Worm (Caenorhabditis elegans) whole organism, L1 larva: ENCODE data around the gene lido-13.

ENCODE experiments used
- Y116A8C.19 ChIP-seq: sonication (generic microtip); optimal IDR thresholded peaks from 2 replicates; lab custom pipeline; 2016; ENCODE audit warnings: missing compliant biosample characterization, missing genetic modification characterization, borderline replicate concordance
- aha-1 ChIP-seq: fragments of 150-350 bp; optimal IDR thresholded peaks from 2 replicates; lab custom pipeline; 2014; ENCODE audit warnings: missing biosample characterization, missing genetic modification characterization
- aly-2 ChIP-seq: fragments of 150-350 bp; optimal IDR thresholded peaks from 2 replicates; lab custom pipeline; 2014; ENCODE audit warnings: missing biosample characterization, missing genetic modification characterization
- ama-1 ChIP-seq: fragments of 150-350 bp; optimal IDR thresholded peaks from 2 replicates; lab custom pipeline; 2014
- ceh-63 ChIP-seq: fragments of 200-800 bp; sonication (Bioruptor generic); optimal IDR thresholded peaks from 2 replicates; lab custom pipeline; 2018; ENCODE audit warnings: mild to moderate bottlenecking, missing genetic modification characterization, missing compliant biosample characterization
- ceh-82 ChIP-seq, 3 experiments: fragments of 150-350 bp in 1 of 3; sonication (generic microtip) in 2 of 3; optimal IDR thresholded peaks; 2 replicates each; lab custom pipeline; 2014 to 2017; ENCODE audit warnings: missing biosample characterization in 3 of 3, missing genetic modification characterization in 3 of 3
- dpl-1 ChIP-seq, 3 experiments: fragments of 150-350 bp in 2 of 3; sonication (generic microtip) in 1 of 3; optimal IDR thresholded peaks; 2 replicates each; lab custom pipeline; 2014 to 2017; ENCODE audit warnings: missing biosample characterization in 3 of 3, missing genetic modification characterization in 3 of 3, missing genetic modification reagents in 3 of 3
- dsc-1 ChIP-seq: sonication (generic microtip); optimal IDR thresholded peaks from 2 replicates; lab custom pipeline; 2016; ENCODE audit warnings: mild to moderate bottlenecking, missing genetic modification characterization, missing compliant biosample characterization
- efl-1 ChIP-seq, 4 experiments: fragments of 150-350 bp; optimal IDR thresholded peaks in 3 of 4; peaks in 1 of 4; 1 replicate in 1 of 4; 2 replicates in 3 of 4; lab custom pipeline; 2014; ENCODE audit warnings: missing biosample characterization in 2 of 4, missing genetic modification characterization in 2 of 4, missing genetic modification reagents in 2 of 4
- egl-13 ChIP-seq: sonication (generic microtip); optimal IDR thresholded peaks from 2 replicates; lab custom pipeline; 2016; ENCODE audit warnings: missing genotype, missing genetic modification reagents, missing genetic modification characterization, missing compliant biosample characterization
- ets-5 ChIP-seq: fragments of 200-800 bp; sonication (Bioruptor generic); IDR thresholded peaks from 2 replicates; pipeline ENCODE4 v1.3.6; 2022; ENCODE audit warnings: missing genetic modification characterization, missing compliant biosample characterization
- fkh-4 ChIP-seq: sonication (generic microtip); optimal IDR thresholded peaks from 2 replicates; lab custom pipeline; 2016; ENCODE audit warnings: missing compliant biosample characterization, missing genetic modification characterization, borderline replicate concordance
- fkh-8 ChIP-seq: sonication (generic microtip); optimal IDR thresholded peaks from 2 replicates; lab custom pipeline; 2016; ENCODE audit warnings: mild to moderate bottlenecking, missing genetic modification characterization, missing compliant biosample characterization
- hpl-2 ChIP-seq: fragments of 150-350 bp; optimal IDR thresholded peaks from 2 replicates; lab custom pipeline; 2014; ENCODE audit warnings: missing biosample characterization, missing genetic modification reagents, missing genetic modification characterization
- lin-13 ChIP-seq: fragments of 150-350 bp; optimal IDR thresholded peaks from 2 replicates; lab custom pipeline; 2014; ENCODE audit warnings: missing biosample characterization, missing genetic modification reagents, missing genetic modification characterization
- lin-14 ChIP-seq: fragments of 200-800 bp; sonication (Bioruptor generic); optimal IDR thresholded peaks from 2 replicates; lab custom pipeline; 2018; ENCODE audit warnings: mild to moderate bottlenecking, missing genetic modification characterization, moderate library complexity, missing compliant biosample characterization
- lin-15B ChIP-seq: fragments of 150-350 bp; sonication (generic microtip); optimal IDR thresholded peaks from 3 replicates; lab custom pipeline; 2014; ENCODE audit warnings: missing biosample characterization, missing genetic modification characterization
- lsy-2 ChIP-seq, 2 experiments: fragments of 150-350 bp; optimal IDR thresholded peaks; 2 replicates each; lab custom pipeline; 2014; ENCODE audit warnings: missing biosample characterization in 2 of 2, missing genetic modification characterization in 2 of 2
- nhr-12 ChIP-seq: sonication (generic microtip); optimal IDR thresholded peaks from 2 replicates; lab custom pipeline; 2017; ENCODE audit warnings: missing biosample characterization, missing genetic modification characterization
- nhr-19 ChIP-seq: fragments of 200-800 bp; sonication (Bioruptor generic); conservative IDR thresholded peaks from 2 replicates; pipeline ENCODE4 v1.3.6; 2022; ENCODE audit warnings: missing genetic modification characterization, missing compliant biosample characterization
- nhr-28 ChIP-seq: fragments of 150-350 bp; optimal IDR thresholded peaks from 2 replicates; lab custom pipeline; 2014; ENCODE audit warnings: missing biosample characterization, missing genetic modification characterization
- nhr-71 ChIP-seq: sonication (generic microtip); optimal IDR thresholded peaks from 2 replicates; lab custom pipeline; 2016; ENCODE audit warnings: mild to moderate bottlenecking, missing genetic modification characterization, moderate library complexity, missing compliant biosample characterization
- nhr-77 ChIP-seq: fragments of 150-350 bp; optimal IDR thresholded peaks from 2 replicates; lab custom pipeline; 2014; ENCODE audit warnings: missing biosample characterization, missing genetic modification characterization
- nhr-85 ChIP-seq: sonication (generic microtip); peaks from one replicate; lab custom pipeline; 2016; ENCODE audit warnings: missing genetic modification characterization, inconsistent platforms, missing compliant biosample characterization
- nhr-90 ChIP-seq: sonication (generic microtip); optimal IDR thresholded peaks from 2 replicates; lab custom pipeline; 2016; ENCODE audit warnings: mild to moderate bottlenecking, missing genetic modification characterization, missing compliant biosample characterization; ENCODE audit not compliant: poor library complexity
- sptf-1 ChIP-seq: fragments of 150-350 bp; optimal IDR thresholded peaks from 2 replicates; lab custom pipeline; 2014; ENCODE audit warnings: missing biosample characterization, missing genetic modification characterization
- swsn-7 ChIP-seq: sonication (generic microtip); optimal IDR thresholded peaks from 2 replicates; lab custom pipeline; 2016; ENCODE audit warnings: missing genetic modification characterization, missing compliant biosample characterization
- tlp-1 ChIP-seq: fragments of 150-350 bp; optimal IDR thresholded peaks from 2 replicates; lab custom pipeline; 2014; ENCODE audit warnings: missing biosample characterization, missing genetic modification characterization
- unc-130 ChIP-seq: fragments of 150-350 bp; optimal IDR thresholded peaks from 2 replicates; lab custom pipeline; 2017; ENCODE audit warnings: missing biosample characterization, missing genetic modification characterization, inconsistent platforms
- unc-62 ChIP-seq: fragments of 150-350 bp; optimal IDR thresholded peaks from 2 replicates; lab custom pipeline; 2014; ENCODE audit warnings: missing biosample characterization, missing genetic modification reagents, missing genetic modification characterization
- vab-15 ChIP-seq: sonication (generic microtip); optimal IDR thresholded peaks from 2 replicates; lab custom pipeline; 2017; ENCODE audit warnings: missing genotype, mild to moderate bottlenecking, missing genetic modification characterization, missing compliant biosample characterization
- xbp-1 ChIP-seq: sonication (generic microtip); optimal IDR thresholded peaks from 2 replicates; lab custom pipeline; 2016; ENCODE audit warnings: missing genetic modification characterization, missing compliant biosample characterization
- zag-1 ChIP-seq: fragments of 150-350 bp; optimal IDR thresholded peaks from 2 replicates; lab custom pipeline; 2014; ENCODE audit warnings: missing biosample characterization, missing genetic modification characterization
- ztf-11 ChIP-seq, 2 experiments: sonication (generic microtip); optimal IDR thresholded peaks; 2 replicates each; lab custom pipeline; 2016 to 2017; ENCODE audit warnings: missing genetic modification characterization in 2 of 2, missing biosample characterization in 1 of 2, missing compliant biosample characterization in 1 of 2
- ztf-4 ChIP-seq: fragments of 150-350 bp; optimal IDR thresholded peaks from 2 replicates; lab custom pipeline; 2014; ENCODE audit warnings: missing biosample characterization, missing genetic modification characterization

The lido-13 gene

DNA sequence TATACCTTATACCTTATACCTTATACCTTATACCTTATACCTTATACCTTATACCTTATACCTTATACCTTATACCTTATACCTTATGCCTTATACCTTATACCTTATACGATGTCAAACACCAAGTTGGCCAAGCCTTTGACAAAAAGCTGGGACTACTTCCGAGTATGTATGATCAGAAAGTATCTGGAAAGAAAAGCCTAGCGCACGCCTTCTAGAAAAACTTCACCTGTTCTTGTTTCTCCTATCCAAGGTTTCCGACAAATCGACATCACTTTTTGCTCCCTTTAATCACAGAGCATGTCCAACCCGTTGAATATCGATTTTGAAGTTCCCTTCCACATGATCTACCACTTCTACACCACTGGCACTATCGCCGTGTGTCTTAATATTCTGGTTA lies 5.7 kb downstream of the lido-13 start, which contains the start of gene sri-28:
TSS of gene sri-28 (plus strand) at position 301 of the 400 bp plus-strand sequence.
- no peak for TF ChIP-seq hpl-2 (GFP tag; lab: Kevin White, UChicago)
- TF ChIP-seq unc-62 (GFP tag; lab: Kevin White, UChicago), result no peak
- no peak for TF ChIP-seq ztf-11 (tag; optimal IDR thresholded peaks at IDR 0.05; lab: Kevin White, UChicago)
- no peak for TF ChIP-seq lin-15B (tag; lab: Kevin White, UChicago)
- TF ChIP-seq sptf-1 (tag; lab: Kevin White, UChicago), result no peak
- no peak for TF ChIP-seq fkh-8 (tag; lab: Kevin White, UChicago)
- no peak for TF ChIP-seq nhr-12 (tag; lab: Kevin White, UChicago)
- TF ChIP-seq egl-13 (tag; lab: Kevin White, UChicago), result no peak
- TF ChIP-seq nhr-19 (GFP tag; lab: Robert Waterston, UW), result no peak
- TF ChIP-seq vab-15 (tag; lab: Kevin White, UChicago), result no peak
- TF ChIP-seq nhr-90 (tag; lab: Kevin White, UChicago), result no peak
- TF ChIP-seq nhr-28, result no peak
- no peak for TF ChIP-seq ama-1 (lab: Kevin White, UChicago)

DNA sequence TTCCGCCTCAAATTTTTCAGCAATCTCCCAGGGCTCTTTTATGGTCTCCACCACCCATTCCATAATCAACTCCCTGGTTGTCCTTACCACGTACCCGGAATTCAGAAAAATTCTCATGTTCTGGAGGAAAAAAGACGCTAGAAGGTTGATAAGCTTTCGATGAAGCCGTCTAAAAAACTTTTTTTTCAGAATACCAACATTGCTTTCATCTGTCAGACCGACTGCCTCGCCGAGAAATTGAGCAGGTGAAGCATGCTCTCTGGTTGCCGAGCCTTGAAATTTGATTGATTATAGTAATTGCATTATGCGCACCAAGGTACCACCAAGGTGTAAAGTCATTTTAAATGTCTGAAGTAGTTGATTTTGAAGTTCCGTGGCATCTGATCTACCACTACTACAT lies 8.2 kb downstream of the lido-13 start, which contains the start of gene sri-30:
TSS of gene sri-30 (plus strand) at position 301 of the 400 bp plus-strand sequence.
- TF ChIP-seq tlp-1 (tag; lab: Kevin White, UChicago) (no peak), xbp-1 (tag; lab: Kevin White, UChicago) (no peak), nhr-19 (GFP tag; lab: Robert Waterston, UW) (no peak), aha-1 (tag; lab: Kevin White, UChicago) (no peak), dpl-1 (GFP tag; optimal IDR thresholded peaks at IDR 0.05; lab: Kevin White, UChicago) (no peak), dsc-1 (tag; lab: Kevin White, UChicago) (no peak), unc-62 (GFP tag; lab: Kevin White, UChicago) (no peak), nhr-85 (tag; lab: Kevin White, UChicago) (no peak), unc-130 (tag; lab: Kevin White, UChicago) (no peak), lin-15B (tag; lab: Kevin White, UChicago) (no peak), ets-5 (no peak), swsn-7 (tag; lab: Kevin White, UChicago) (no peak), fkh-4 (tag; lab: Kevin White, UChicago) (no peak), ceh-82 (tag; optimal IDR thresholded peaks at IDR 0.05; lab: Kevin White, UChicago) (no peak), lin-13 (GFP tag; lab: Kevin White, UChicago) (no peak), Y116A8C.19 (tag; lab: Kevin White, UChicago) (no peak), nhr-77 (tag; lab: Kevin White, UChicago) (no peak), aly-2 (tag; lab: Kevin White, UChicago) (no peak), lin-14 (GFP tag; lab: Kevin White, UChicago) (no peak), lsy-2 (tag; optimal IDR thresholded peaks at IDR 0.05; lab: Kevin White, UChicago) (no peak)

DNA sequence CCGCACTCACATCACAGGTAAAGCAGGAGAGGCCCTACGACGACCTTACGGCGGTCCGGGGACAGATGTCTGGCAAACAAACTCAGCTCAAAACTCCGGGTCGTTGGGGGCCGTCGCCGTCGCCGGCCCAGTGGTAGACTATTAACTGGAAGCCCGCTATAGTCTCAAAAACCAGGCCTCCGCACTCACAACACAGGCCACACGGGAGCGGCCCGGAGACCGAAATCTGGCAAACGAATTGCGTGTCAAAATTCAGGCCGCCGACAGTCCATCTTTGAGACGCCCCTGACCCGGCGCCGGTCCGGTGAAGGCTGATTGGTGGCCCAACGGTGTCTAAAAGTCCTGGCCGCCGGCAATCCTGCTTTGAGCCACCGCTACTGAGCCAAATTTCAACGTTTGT lies 8.7 kb downstream of the lido-13 start:
- TF ChIP-seq ceh-63 (GFP tag; lab: Kevin White, UChicago) (no peak), ztf-4 (tag; lab: Kevin White, UChicago) (no peak), vab-15 (tag; lab: Kevin White, UChicago) (no peak), nhr-77 (tag; lab: Kevin White, UChicago) (no peak), aha-1 (tag; lab: Kevin White, UChicago) (no peak)
- TF ChIP-seq, all 84 proteins: peak for 0

DNA sequence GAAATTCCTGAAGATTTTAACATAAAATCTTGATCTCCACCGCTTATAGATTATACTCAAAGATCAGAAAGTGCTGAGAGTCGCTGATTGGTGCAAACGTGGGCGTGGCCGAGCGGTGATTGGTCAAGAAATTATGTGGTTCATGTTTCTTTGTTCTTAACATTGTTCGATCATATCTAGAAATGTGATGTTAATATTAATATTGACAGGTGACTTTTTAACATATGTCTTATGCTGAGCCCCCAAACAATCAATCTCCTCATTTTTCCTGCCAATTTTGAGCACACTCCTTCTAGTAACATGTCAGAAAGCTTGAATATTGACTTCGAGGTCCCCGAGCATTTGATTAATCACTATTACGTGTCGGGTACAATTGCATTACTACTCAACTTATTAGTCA lies 10.1 kb downstream of the lido-13 start, which contains the start of gene sri-29:
TSS of gene sri-29 (plus strand) at position 301 of the 400 bp plus-strand sequence.
- no peak for TF ChIP-seq zag-1 (tag; lab: Kevin White, UChicago)
- TF ChIP-seq ceh-63 (GFP tag; lab: Kevin White, UChicago), result no peak
- TF ChIP-seq efl-1 (optimal IDR thresholded peaks at IDR 0.05; lab: Kevin White, UChicago), result no peak
- no peak for TF ChIP-seq efl-1 (GFP tag; optimal IDR thresholded peaks at IDR 0.05 in 1 of 2; lab: Kevin White, UChicago)
- TF ChIP-seq nhr-71, result no peak
